Fruit fly (Drosophila melanogaster) whole organism, embryonic: ENCODE data around the gene Ldaf1.

Experiments used
- CG11247 ChIP-seq: fragments of 200-800 bp; sonication (Bioruptor generic); IDR thresholded peaks from 2 replicates; pipeline ENCODE4 v1.3.6; 2022; ENCODE audit warnings: missing biosample characterization, missing genetic modification characterization
- CG11695 ChIP-seq: fragments of 200-800 bp; sonication (Bioruptor generic); IDR thresholded peaks from 3 replicates; pipeline ENCODE4 v1.3.6; 2022; ENCODE audit warnings: missing biosample characterization, missing genetic modification characterization
- CG11723 ChIP-seq: fragments of 200-800 bp; sonication (Bioruptor generic); optimal IDR thresholded peaks from 2 replicates; lab custom pipeline; 2017; ENCODE audit warnings: missing biosample characterization, mild to moderate bottlenecking, missing genetic modification characterization
- CG12071 ChIP-seq: fragments of 200-800 bp; sonication (Bioruptor generic); optimal IDR thresholded peaks from 3 replicates; lab custom pipeline; 2018; ENCODE audit warnings: missing biosample characterization, mild to moderate bottlenecking, missing genetic modification characterization
- CG12769 ChIP-seq: fragments of 200-800 bp; sonication (Bioruptor generic); optimal IDR thresholded peaks from 2 replicates; lab custom pipeline; 2019; ENCODE audit warnings: missing biosample characterization, mild to moderate bottlenecking, missing genetic modification characterization, moderate library complexity
- CG13894 ChIP-seq: fragments of 200-800 bp; sonication (Bioruptor generic); optimal IDR thresholded peaks from 3 replicates; lab custom pipeline; 2018; ENCODE audit warnings: missing biosample characterization, mild to moderate bottlenecking, missing genetic modification characterization, moderate library complexity
- CG14441 ChIP-seq: fragments of 200-800 bp; sonication (Bioruptor generic); IDR thresholded peaks from 2 replicates; pipeline ENCODE4 v1.3.6; 2022; ENCODE audit warnings: missing biosample characterization, missing genetic modification characterization
- CG14667 ChIP-seq: fragments of 200-800 bp; sonication (Bioruptor generic); IDR thresholded peaks from 2 replicates; pipeline ENCODE4 v1.3.6; 2022; ENCODE audit warnings: missing biosample characterization, missing genetic modification characterization
- CG17385 ChIP-seq: fragments of 200-800 bp; sonication (Bioruptor generic); optimal IDR thresholded peaks from 3 replicates; lab custom pipeline; 2018; ENCODE audit warnings: missing biosample characterization, mild to moderate bottlenecking, missing genetic modification characterization
- CG18262 ChIP-seq: fragments of 200-800 bp; optimal IDR thresholded peaks from 3 replicates; lab custom pipeline; 2019; ENCODE audit warnings: missing biosample characterization, mild to moderate bottlenecking, missing genetic modification characterization, moderate library complexity
- CG2116 ChIP-seq: fragments of 200-800 bp; sonication (Bioruptor generic); optimal IDR thresholded peaks from 3 replicates; lab custom pipeline; 2018; ENCODE audit warnings: missing biosample characterization, mild to moderate bottlenecking, missing genetic modification characterization
- CG2202 ChIP-seq: fragments of 200-800 bp; sonication (Bioruptor generic); optimal IDR thresholded peaks from 2 replicates; lab custom pipeline; 2018; ENCODE audit warnings: missing biosample characterization, mild to moderate bottlenecking, missing genetic modification characterization
- CG2875 ChIP-seq: fragments of 200-800 bp; sonication (Bioruptor generic); optimal IDR thresholded peaks from 2 replicates; lab custom pipeline; 2017; ENCODE audit warnings: missing biosample characterization, mild to moderate bottlenecking, missing genetic modification characterization, missing genetic modification reagents
- CG3847 ChIP-seq: fragments of 200-800 bp; sonication (Bioruptor generic); IDR thresholded peaks from 2 replicates; pipeline ENCODE4 v1.3.6; 2022; ENCODE audit warnings: missing biosample characterization, missing genetic modification characterization
- CG3995 ChIP-seq: fragments of 200-800 bp; sonication (Bioruptor generic); optimal IDR thresholded peaks from 3 replicates; lab custom pipeline; 2016; ENCODE audit warnings: missing biosample characterization, missing genetic modification characterization
- CG4328 ChIP-seq: fragments of 200-800 bp; sonication (Bioruptor generic); optimal IDR thresholded peaks from 3 replicates; lab custom pipeline; 2017; ENCODE audit warnings: missing biosample characterization, missing genetic modification reagents, missing genetic modification characterization
- CG6765 ChIP-seq: fragments of 200-800 bp; sonication (Bioruptor generic); optimal IDR thresholded peaks from 3 replicates; lab custom pipeline; 2017; ENCODE audit warnings: missing biosample characterization, mild to moderate bottlenecking, missing genetic modification characterization
- CG6854 ChIP-seq: fragments of 200-800 bp; sonication (Bioruptor generic); optimal IDR thresholded peaks from 3 replicates; lab custom pipeline; 2017; ENCODE audit warnings: missing biosample characterization, mild to moderate bottlenecking, missing genetic modification characterization
- CG9437 ChIP-seq: fragments of 200-800 bp; sonication (Bioruptor generic); optimal IDR thresholded peaks from 2 replicates; lab custom pipeline; 2018; ENCODE audit warnings: missing biosample characterization, mild to moderate bottlenecking, missing genetic modification characterization
- CG9817 ChIP-seq: fragments of 200-800 bp; sonication (Bioruptor generic); optimal IDR thresholded peaks from 2 replicates; lab custom pipeline; 2018; ENCODE audit warnings: missing biosample characterization, mild to moderate bottlenecking, missing genetic modification characterization, moderate library complexity
- CG9876 ChIP-seq: fragments of 200-800 bp; sonication (Bioruptor generic); optimal IDR thresholded peaks from 2 replicates; lab custom pipeline; 2016; ENCODE audit warnings: missing biosample characterization, missing genetic modification characterization
- Deaf1 ChIP-seq: fragments of 200-800 bp; optimal IDR thresholded peaks from 3 replicates; lab custom pipeline; 2019; ENCODE audit warnings: missing biosample characterization, mild to moderate bottlenecking, missing genetic modification characterization, moderate library complexity
- Doc3 ChIP-seq: fragments of 200-800 bp; sonication (Bioruptor generic); IDR thresholded peaks from 3 replicates; pipeline ENCODE4 v1.3.6; 2022; ENCODE audit warnings: missing biosample characterization, missing genetic modification characterization; ENCODE audit not compliant: partially characterized antibody
- Dp ChIP-seq: fragments of 200-800 bp; sonication (Bioruptor generic); optimal IDR thresholded peaks from 2 replicates; lab custom pipeline; 2018; ENCODE audit warnings: missing biosample characterization, mild to moderate bottlenecking, missing genetic modification characterization, moderate library complexity
- Ets65A ChIP-seq: fragments of 200-800 bp; sonication (Bioruptor generic); peaks from one replicate; lab custom pipeline; 2016; ENCODE audit warnings: missing biosample characterization, missing genetic modification characterization
- H15 ChIP-seq: fragments of 200-800 bp; sonication (Bioruptor generic); IDR thresholded peaks from 3 replicates; pipeline ENCODE4 v1.3.6; 2022; ENCODE audit warnings: missing biosample characterization, missing genetic modification characterization
- Hmx ChIP-seq: fragments of 200-800 bp; sonication (Bioruptor generic); optimal IDR thresholded peaks from 2 replicates; lab custom pipeline; 2016; ENCODE audit warnings: missing biosample characterization, missing genetic modification characterization
- Hr78 ChIP-seq, 2 experiments: fragments of 200-800 bp in 1 of 2; fragments of >200 bp in 1 of 2; sonication (Bioruptor generic) in 1 of 2; optimal IDR thresholded peaks; 2 replicates each; lab custom pipeline; 2017 to 2019; ENCODE audit warnings: missing biosample characterization in 2 of 2, missing genetic modification characterization in 2 of 2, mild to moderate bottlenecking in 1 of 2, moderate library complexity in 1 of 2
- MBD-R2 ChIP-seq: fragments of 200-800 bp; sonication (Bioruptor generic); IDR thresholded peaks from 2 replicates; pipeline ENCODE4 v1.3.6; 2022; ENCODE audit warnings: missing biosample characterization, missing genetic modification characterization
- Oli ChIP-seq: fragments of 200-800 bp; sonication (Bioruptor generic); optimal IDR thresholded peaks from 2 replicates; lab custom pipeline; 2018; ENCODE audit warnings: missing biosample characterization, mild to moderate bottlenecking, missing genetic modification characterization, moderate library complexity
- Sry-β ChIP-seq: fragments of 200-800 bp; sonication (Bioruptor generic); optimal IDR thresholded peaks from 2 replicates; lab custom pipeline; 2018; ENCODE audit warnings: missing biosample characterization, mild to moderate bottlenecking, missing genetic modification characterization, moderate library complexity
- amos ChIP-seq: fragments of 200-800 bp; sonication (Bioruptor generic); IDR thresholded peaks from 2 replicates; pipeline ENCODE4 v1.3.6; 2022; ENCODE audit warnings: missing biosample characterization, missing genetic modification characterization; ENCODE audit not compliant: partially characterized antibody
- bab2 ChIP-seq: fragments of 200-800 bp; sonication (Bioruptor generic); optimal IDR thresholded peaks from 2 replicates; lab custom pipeline; 2016; ENCODE audit warnings: missing biosample characterization, missing genetic modification characterization
- cas ChIP-seq: fragments of 200-800 bp; sonication (Bioruptor generic); IDR thresholded peaks from 2 replicates; pipeline ENCODE4 v1.3.6; 2022; ENCODE audit warnings: missing biosample characterization, missing genetic modification characterization
- ems ChIP-seq: fragments of 200-800 bp; sonication (Bioruptor generic); optimal IDR thresholded peaks from 3 replicates; lab custom pipeline; 2016; ENCODE audit warnings: missing biosample characterization, missing genetic modification characterization
- gem ChIP-seq: fragments of 200-800 bp; sonication (Bioruptor generic); optimal IDR thresholded peaks from 2 replicates; lab custom pipeline; 2019; ENCODE audit warnings: missing biosample characterization, mild to moderate bottlenecking, missing genetic modification characterization, moderate library complexity
- kay ChIP-seq: fragments of 200-800 bp; sonication (Bioruptor generic); optimal IDR thresholded peaks from 2 replicates; lab custom pipeline; 2016; ENCODE audit warnings: missing biosample characterization, missing genetic modification characterization
- ken ChIP-seq: fragments of 200-800 bp; sonication (Bioruptor generic); IDR thresholded peaks from 3 replicates; pipeline ENCODE4 v1.3.6; 2022; ENCODE audit warnings: missing biosample characterization, missing genetic modification characterization
- pan ChIP-seq, 4 experiments: fragments of >200 bp in 3 of 4; fragments of 200-800 bp in 1 of 4; sonication (Bioruptor generic) in 1 of 4; optimal IDR thresholded peaks in 3 of 4; IDR thresholded peaks in 1 of 4; 2 replicates each; pipeline versions ENCODE4 v1.3.6 to Lab custom; 2017 to 2022; ENCODE audit warnings: missing biosample characterization in 2 of 4, missing genetic modification characterization in 2 of 4, mixed read lengths in 1 of 4
- pros ChIP-seq: fragments of 200-800 bp; sonication (Bioruptor generic); optimal IDR thresholded peaks from 3 replicates; lab custom pipeline; 2019; ENCODE audit warnings: missing biosample characterization, mild to moderate bottlenecking, missing genetic modification characterization, moderate library complexity
- ranshi ChIP-seq: fragments of 200-800 bp; sonication (Bioruptor generic); IDR thresholded peaks from 2 replicates; pipeline ENCODE4 v1.3.6; 2022; ENCODE audit warnings: missing biosample characterization, missing genetic modification characterization
- repo ChIP-seq: fragments of 200-800 bp; sonication (Bioruptor generic); optimal IDR thresholded peaks from 2 replicates; lab custom pipeline; 2016; ENCODE audit warnings: missing biosample characterization, missing genetic modification characterization
- seq ChIP-seq: fragments of 200-800 bp; sonication (Bioruptor generic); IDR thresholded peaks from 2 replicates; pipeline ENCODE4 v1.3.6; 2022; ENCODE audit warnings: missing biosample characterization, missing genetic modification characterization
- stc ChIP-seq: fragments of 200-800 bp; sonication (Bioruptor generic); IDR thresholded peaks from 2 replicates; pipeline ENCODE4 v1.3.6; 2022; ENCODE audit warnings: missing biosample characterization, missing genetic modification characterization
- tna ChIP-seq: fragments of 200-800 bp; sonication (Bioruptor generic); IDR thresholded peaks from 2 replicates; pipeline ENCODE4 v1.3.6; 2022; ENCODE audit warnings: missing biosample characterization, missing genetic modification characterization; ENCODE audit not compliant: partially characterized antibody
- usp ChIP-seq: fragments of >200 bp; optimal IDR thresholded peaks from 2 replicates; lab custom pipeline; 2017; ENCODE audit warnings: missing biosample characterization, missing genetic modification characterization
- vnd ChIP-seq: fragments of 200-800 bp; sonication (Bioruptor generic); IDR thresholded peaks from 3 replicates; pipeline ENCODE4 v1.3.6; 2022; ENCODE audit warnings: missing biosample characterization, missing genetic modification characterization; ENCODE audit not compliant: partially characterized antibody
- zfh1 ChIP-seq: fragments of 200-800 bp; sonication (Bioruptor generic); IDR thresholded peaks from 3 replicates; pipeline ENCODE4 v1.3.6; 2022; ENCODE audit warnings: missing biosample characterization, missing genetic modification characterization

The Ldaf1 gene

DNA sequence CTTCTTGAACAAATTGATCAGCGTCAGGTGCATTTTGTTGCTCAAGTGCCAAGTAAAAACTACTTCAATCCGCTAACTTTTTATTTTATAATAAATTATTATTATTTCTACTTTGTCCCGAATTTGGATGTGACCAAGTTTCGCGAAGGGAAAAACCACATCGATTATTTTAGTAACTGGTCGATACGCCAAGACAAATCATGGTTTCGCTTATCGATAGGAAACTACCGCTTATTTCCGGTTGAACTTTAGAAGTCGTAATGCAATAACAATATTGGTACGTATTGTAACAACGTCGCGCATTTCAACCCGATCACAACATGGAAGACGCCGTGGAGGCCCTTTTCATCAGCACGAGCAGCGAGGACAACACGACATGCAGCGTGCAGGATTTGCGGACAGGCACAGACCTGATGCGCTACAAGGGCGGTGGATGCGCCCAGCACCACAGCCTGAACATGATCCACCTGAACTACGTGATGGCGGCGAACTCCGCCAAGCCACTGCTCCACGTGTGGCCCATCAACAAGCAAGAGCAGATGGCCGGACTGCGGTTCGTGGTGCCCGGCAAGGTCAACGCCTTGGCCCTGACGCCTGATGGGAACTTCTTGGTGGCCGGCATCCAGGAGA, 24.5 kb downstream of the Ldaf1 start, which contains the start of the genes CG14817 and CG14805 (continued):
- peak; percentile 58 for TF ChIP-seq CG18262 (tag; lab: Kevin White, UChicago)
- TF ChIP-seq CG14667 (GFP tag; lab: Robert Waterston, UW): no peak
- TF ChIP-seq tna (GFP tag; lab: Robert Waterston, UW): no peak; the same call in 1 of the 2 replicates
- TF ChIP-seq CG2116: peak; percentile 91
- TF ChIP-seq CG3847 (GFP tag; lab: Robert Waterston, UW): peak; percentile 50
- peak; percentile 30 for TF ChIP-seq Deaf1 (tag; lab: Kevin White, UChicago)
- peak; percentile 54 for TF ChIP-seq CG9817
- TF ChIP-seq usp (GFP tag; lab: Kevin White, UChicago): no peak
- peak; percentile 93 for TF ChIP-seq CG6765 (GFP tag; lab: Kevin White, UChicago)
- TF ChIP-seq Sry-β (GFP tag; lab: Kevin White, UChicago): peak; percentile 23
- TF ChIP-seq CG3995 (GFP tag; lab: Kevin White, UChicago): peak; percentile 54
- peak; percentile 91 for TF ChIP-seq Ets65A (GFP tag; lab: Kevin White, UChicago)
- peak; percentile 62 for TF ChIP-seq CG11723
- TF ChIP-seq CG12769: no peak
- peak; percentile 88 for TF ChIP-seq CG4328 (GFP tag; lab: Kevin White, UChicago)
- TF ChIP-seq gem (tag; lab: Kevin White, UChicago): no peak
- no peak for TF ChIP-seq bab2 (GFP tag; lab: Kevin White, UChicago)
- peak; percentile 80 for TF ChIP-seq CG13894
- no peak for TF ChIP-seq CG9876 (GFP tag; lab: Kevin White, UChicago)
- peak; percentile 76 for TF ChIP-seq CG17385 (GFP tag; lab: Kevin White, UChicago)
- TF ChIP-seq seq: peak; percentile 58; the same call in 1 of the 2 replicates
- 0 out of 3 replicates have a peak, but pooled peaks have one; percentile 36 for TF ChIP-seq Doc3 (GFP tag; lab: Robert Waterston, UW)
- 0 out of 3 replicates have a peak, but pooled peaks have one; percentile 40 for TF ChIP-seq ken (GFP tag; lab: Robert Waterston, UW)
- TF ChIP-seq Dp (GFP tag; lab: Kevin White, UChicago): peak; percentile 27
- TF ChIP-seq ems (GFP tag; lab: Kevin White, UChicago): peak; percentile 15
- TF ChIP-seq repo: peak; percentile 11
- no peak for TF ChIP-seq CG11247 (GFP tag; lab: Robert Waterston, UW)
- peak; percentile 66 for TF ChIP-seq amos (GFP tag; lab: Robert Waterston, UW)
- TF ChIP-seq CG14441 (GFP tag; lab: Robert Waterston, UW): no peak
- peak; percentile 65 for TF ChIP-seq CG2202 (tag; lab: Kevin White, UChicago)
- TF ChIP-seq CG2875: peak; percentile 50
- peak; percentile 45 for TF ChIP-seq Oli (tag; lab: Kevin White, UChicago)
- TF ChIP-seq H15 (GFP tag; lab: Robert Waterston, UW): no peak
- TF ChIP-seq Hmx: no peak
- TF ChIP-seq stc (GFP tag; lab: Robert Waterston, UW): peak; percentile 54
- peak; percentile 75 for TF ChIP-seq MBD-R2
- no peak for TF ChIP-seq cas (GFP tag; lab: Robert Waterston, UW)
- TF ChIP-seq vnd (GFP tag; lab: Robert Waterston, UW): 0 out of 3 replicates have a peak, but pooled peaks have one; percentile 31
- peak; percentile 83 for TF ChIP-seq CG6854
- peak; percentile 83 for TF ChIP-seq CG12071 (GFP tag; lab: Kevin White, UChicago)
- peak; percentile 55; the same call in 1 of the 3 replicates for TF ChIP-seq CG11695
- TF ChIP-seq pan (optimal IDR thresholded peaks at IDR 0.05; lab: Kevin White, UChicago): no peak
- peak in 1 of 2 experiments; percentile 56 for TF ChIP-seq pan (GFP tag; optimal IDR thresholded peaks at IDR 0.05 in 1 of 2, IDR thresholded peaks at IDR 0.05 in 1 of 2)
- peak; percentile 19; the same call in 1 of the 2 replicates for TF ChIP-seq ranshi (GFP tag; lab: Robert Waterston, UW)
- TF ChIP-seq kay: no peak
- TF ChIP-seq Hr78 (GFP tag; optimal IDR thresholded peaks at IDR 0.05; lab: Kevin White, UChicago): peak in 1 of 2 experiments; percentile 96
- TF ChIP-seq zfh1 (GFP tag; lab: Robert Waterston, UW): peak; percentile 51; the same call in 1 of the 3 replicates
- TF ChIP-seq CG9437 (GFP tag; lab: Kevin White, UChicago): peak; percentile 86
- TF ChIP-seq pros (GFP tag; lab: Kevin White, UChicago): no peak
